Worm (Caenorhabditis elegans) whole organism, L4 larva: Measurements from ENCODE around the gene C04G6.11.

Source experiments
- F26F4.8 ChIP-seq: fragments of 200-800 bp; sonication (Bioruptor generic); conservative IDR thresholded peaks from 2 replicates; pipeline ENCODE4 v1.3.6; 2022; ENCODE audit warnings: missing genetic modification characterization, missing compliant biosample characterization
- F37D6.2 ChIP-seq: sonication (generic microtip); optimal IDR thresholded peaks from 2 replicates; lab custom pipeline; 2016; ENCODE audit warnings: mild to moderate bottlenecking, missing genetic modification characterization, missing compliant biosample characterization
- F44E2.7 ChIP-seq: fragments of 200-800 bp; sonication (Bioruptor generic); IDR thresholded peaks from 2 replicates; pipeline ENCODE4 v2.1.2; 2022; ENCODE audit warnings: missing genetic modification characterization, missing compliant biosample characterization
- R02D3.7 ChIP-seq: fragments of 150-350 bp; sonication (generic microtip); optimal IDR thresholded peaks from 3 replicates; lab custom pipeline; 2014; ENCODE audit warnings: missing biosample characterization, missing genetic modification characterization
- Y105C5A.15 ChIP-seq: fragments of 200-800 bp; sonication (Bioruptor generic); IDR thresholded peaks from 2 replicates; pipeline ENCODE4 v1.3.6; 2022; ENCODE audit warnings: missing genetic modification characterization, missing compliant biosample characterization
- aha-1 ChIP-seq: fragments of 150-350 bp; peaks from one replicate; lab custom pipeline; 2014; ENCODE audit warnings: missing biosample characterization, missing genetic modification characterization
- ceh-32 ChIP-seq: sonication (generic microtip); optimal IDR thresholded peaks from 2 replicates; lab custom pipeline; 2016; ENCODE audit warnings: mild to moderate bottlenecking, missing genetic modification characterization, missing compliant biosample characterization; ENCODE audit not compliant: poor library complexity
- ctbp-1 ChIP-seq: fragments of 200-800 bp; sonication (Bioruptor generic); IDR thresholded peaks from 2 replicates; pipeline ENCODE4 v1.3.6; 2022; ENCODE audit warnings: missing genetic modification reagents, missing genetic modification characterization, missing compliant biosample characterization
- daf-16 ChIP-seq, 3 experiments: sonication (generic microtip); optimal IDR thresholded peaks; 2 replicates each; lab custom pipeline; 2016 to 2017; ENCODE audit warnings: missing genetic modification characterization in 3 of 3, missing genetic modification reagents in 3 of 3, mild to moderate bottlenecking in 2 of 3, missing compliant biosample characterization in 2 of 3, missing biosample characterization in 1 of 3, moderate library complexity in 1 of 3
- daf-8 ChIP-seq: fragments of 200-800 bp; sonication (Bioruptor generic); IDR thresholded peaks from 2 replicates; pipeline ENCODE4 v1.3.6; 2022; ENCODE audit warnings: missing genetic modification characterization, missing compliant biosample characterization
- dmd-6 ChIP-seq: fragments of 200-800 bp; sonication (Bioruptor generic); IDR thresholded peaks from 2 replicates; pipeline ENCODE4 v1.3.6; 2022; ENCODE audit warnings: missing genetic modification reagents, missing genetic modification characterization, missing compliant biosample characterization
- dpl-1 ChIP-seq: fragments of 150-350 bp; optimal IDR thresholded peaks from 2 replicates; lab custom pipeline; 2014; ENCODE audit warnings: missing biosample characterization, missing genetic modification reagents, missing genetic modification characterization
- dve-1 ChIP-seq: sonication (generic microtip); optimal IDR thresholded peaks from 2 replicates; lab custom pipeline; 2017; ENCODE audit warnings: antibody characterized with exemption, mild to moderate bottlenecking, missing genetic modification characterization, missing compliant biosample characterization; ENCODE audit not compliant: insufficient read depth
- egl-27 ChIP-seq: sonication (generic microtip); optimal IDR thresholded peaks from 3 replicates; lab custom pipeline; 2017; ENCODE audit warnings: missing biosample characterization, missing genetic modification reagents, missing genetic modification characterization
- egl-43 ChIP-seq: fragments of 200-800 bp; sonication (Bioruptor generic); IDR thresholded peaks from 2 replicates; pipeline ENCODE4 v1.3.6; 2022; ENCODE audit warnings: missing genetic modification reagents, missing genetic modification characterization, missing compliant biosample characterization
- fkh-10 ChIP-seq: fragments of 150-350 bp; optimal IDR thresholded peaks from 2 replicates; lab custom pipeline; 2014; ENCODE audit warnings: missing biosample characterization, missing genetic modification reagents, missing genetic modification characterization
- fos-1 ChIP-seq: fragments of 150-350 bp; optimal IDR thresholded peaks from 2 replicates; lab custom pipeline; 2014; ENCODE audit warnings: missing biosample characterization, missing genetic modification characterization
- hlh-30 ChIP-seq: sonication (generic microtip); optimal IDR thresholded peaks from 2 replicates; lab custom pipeline; 2017; ENCODE audit warnings: antibody characterized with exemption, mild to moderate bottlenecking, missing genetic modification characterization, missing compliant biosample characterization; ENCODE audit not compliant: insufficient read depth
- lin-1 ChIP-seq: fragments of 200-800 bp; sonication (Bioruptor generic); IDR thresholded peaks from 2 replicates; pipeline ENCODE4 v1.3.6; 2022; ENCODE audit warnings: missing genetic modification reagents, missing genetic modification characterization, missing compliant biosample characterization
- lin-13 ChIP-seq: fragments of 150-350 bp; optimal IDR thresholded peaks from 2 replicates; lab custom pipeline; 2014; ENCODE audit warnings: missing biosample characterization, missing genetic modification reagents, missing genetic modification characterization
- lin-15B ChIP-seq: fragments of 150-350 bp; sonication (generic microtip); optimal IDR thresholded peaks from 3 replicates; lab custom pipeline; 2014; ENCODE audit warnings: missing biosample characterization, missing genetic modification characterization
- lin-29 ChIP-seq: fragments of 200-800 bp; sonication (Bioruptor generic); IDR thresholded peaks from 2 replicates; pipeline ENCODE4 v1.3.6; 2022; ENCODE audit warnings: missing genetic modification reagents, missing genetic modification characterization, missing compliant biosample characterization
- lin-38 ChIP-seq: fragments of 200-800 bp; sonication (Bioruptor generic); IDR thresholded peaks from 2 replicates; pipeline ENCODE4 v1.3.6; 2022; ENCODE audit warnings: missing genetic modification reagents, missing genetic modification characterization, missing compliant biosample characterization
- madf-5 ChIP-seq, 2 experiments: fragments of 200-800 bp; sonication (Bioruptor generic); IDR thresholded peaks; 2 replicates each; pipeline ENCODE4 v1.3.6; 2022; ENCODE audit warnings: missing compliant biosample characterization in 2 of 2, missing genetic modification characterization in 2 of 2
- madf-9 ChIP-seq: fragments of 200-800 bp; sonication (Bioruptor generic); conservative IDR thresholded peaks from 2 replicates; pipeline ENCODE4 v1.3.6; 2022; ENCODE audit warnings: missing genetic modification reagents, missing genetic modification characterization, missing compliant biosample characterization
- mdl-1 ChIP-seq, 2 experiments: fragments of 150-350 bp in 1 of 2; sonication (generic microtip) in 1 of 2; optimal IDR thresholded peaks; 2 replicates each; lab custom pipeline; 2014 to 2017; ENCODE audit warnings: missing biosample characterization in 2 of 2, missing genetic modification characterization in 2 of 2
- mdt-29 ChIP-seq: fragments of 200-800 bp; sonication (Bioruptor generic); IDR thresholded peaks from 2 replicates; pipeline ENCODE4 v1.3.6; 2022; ENCODE audit warnings: missing genetic modification reagents, missing genetic modification characterization, missing compliant biosample characterization
- mep-1 ChIP-seq: fragments of 150-350 bp; sonication (generic microtip); optimal IDR thresholded peaks from 3 replicates; lab custom pipeline; 2014; ENCODE audit warnings: missing biosample characterization, missing genetic modification characterization
- mes-2 ChIP-seq: sonication (generic microtip); optimal IDR thresholded peaks from 2 replicates; lab custom pipeline; 2016; ENCODE audit warnings: missing genotype, mild to moderate bottlenecking, missing genetic modification characterization, missing compliant biosample characterization; ENCODE audit not compliant: poor library complexity, severe bottlenecking
- nhr-111 ChIP-seq: fragments of 200-800 bp; sonication (Bioruptor generic); optimal IDR thresholded peaks from 2 replicates; lab custom pipeline; 2018; ENCODE audit warnings: mild to moderate bottlenecking, missing genetic modification characterization, missing compliant biosample characterization
- nhr-237 ChIP-seq: sonication (generic microtip); optimal IDR thresholded peaks from 2 replicates; lab custom pipeline; 2017; ENCODE audit warnings: missing biosample characterization, missing genetic modification characterization
- nhr-25 ChIP-seq: sonication (generic microtip); optimal IDR thresholded peaks from 2 replicates; lab custom pipeline; 2017; ENCODE audit warnings: missing genetic modification characterization, mild to moderate bottlenecking, missing compliant biosample characterization, antibody characterized with exemption, moderate library complexity, borderline replicate concordance; ENCODE audit not compliant: insufficient read depth
- nhr-28 ChIP-seq: fragments of 150-350 bp; optimal IDR thresholded peaks from 2 replicates; lab custom pipeline; 2014; ENCODE audit warnings: missing biosample characterization, missing genetic modification characterization
- nhr-48 ChIP-seq: sonication (generic microtip); optimal IDR thresholded peaks from 2 replicates; lab custom pipeline; 2016; ENCODE audit warnings: mild to moderate bottlenecking, missing genetic modification characterization, missing compliant biosample characterization
- pha-4 ChIP-seq, 2 experiments: fragments of 150-350 bp in 1 of 2; fragments of 200-800 bp in 1 of 2; sonication (Bioruptor generic) in 1 of 2; IDR thresholded peaks in 1 of 2; optimal IDR thresholded peaks in 1 of 2; 2 replicates each; pipeline versions ENCODE4 v1.3.6 to Lab custom; 2014 to 2022; ENCODE audit warnings: missing genetic modification characterization in 2 of 2, missing genetic modification reagents in 2 of 2, missing biosample characterization in 1 of 2, missing compliant biosample characterization in 1 of 2
- rbr-2 ChIP-seq: sonication (generic microtip); optimal IDR thresholded peaks from 2 replicates; lab custom pipeline; 2016; ENCODE audit warnings: missing genotype, missing genetic modification characterization, missing compliant biosample characterization
- saeg-2 ChIP-seq: fragments of 200-800 bp; sonication (Bioruptor generic); IDR thresholded peaks from 2 replicates; pipeline ENCODE4 v1.3.6; 2022; ENCODE audit warnings: missing genetic modification reagents, missing genetic modification characterization, missing compliant biosample characterization
- set-16 ChIP-seq: fragments of 200-800 bp; sonication (Bioruptor generic); IDR thresholded peaks from 2 replicates; pipeline ENCODE4 v1.3.6; 2022; ENCODE audit warnings: missing genetic modification reagents, missing genetic modification characterization, missing compliant biosample characterization
- tag-97 ChIP-seq: fragments of 200-800 bp; sonication (Bioruptor generic); IDR thresholded peaks from 2 replicates; pipeline ENCODE4 v1.3.6; 2022; ENCODE audit warnings: missing genetic modification characterization, missing compliant biosample characterization
- unc-39 ChIP-seq: sonication (generic microtip); optimal IDR thresholded peaks from 2 replicates; lab custom pipeline; 2017; ENCODE audit warnings: missing biosample characterization, missing genetic modification characterization
- unc-62 ChIP-seq, 3 experiments: fragments of 150-350 bp in 1 of 3; sonication (generic microtip); optimal IDR thresholded peaks in 2 of 3; peaks in 1 of 3; 1 replicate in 1 of 3; 2 replicates in 2 of 3; lab custom pipeline; 2014 to 2017; ENCODE audit warnings: missing biosample characterization in 3 of 3, missing genetic modification characterization in 3 of 3, missing genetic modification reagents in 3 of 3, missing genotype in 1 of 3
- zip-11 ChIP-seq: fragments of 200-800 bp; sonication (Bioruptor generic); IDR thresholded peaks from 2 replicates; pipeline ENCODE4 v1.3.6; 2022; ENCODE audit warnings: missing genetic modification characterization, missing compliant biosample characterization
- ztf-11 ChIP-seq: fragments of 150-350 bp; optimal IDR thresholded peaks from 2 replicates; lab custom pipeline; 2014; ENCODE audit warnings: missing biosample characterization, missing genetic modification characterization
- ztf-7 ChIP-seq: fragments of 150-350 bp; optimal IDR thresholded peaks from 2 replicates; lab custom pipeline; 2014; ENCODE audit warnings: missing biosample characterization, missing genetic modification characterization

C04G6.11 gene

ce11 chrII:5061794-5062368, 41.8 kb downstream of the C04G6.11 start, which contains the start of gene smc-5 (continued):
- TF ChIP-seq tag-97 (GFP tag; lab: Robert Waterston, UW) (no peak), unc-62 (GFP tag; optimal IDR thresholded peaks at IDR 0.05 in 1 of 2; lab: Kevin White, UChicago) (peak in 1 of 2 experiments; percentile 45), unc-62 (tag; optimal IDR thresholded peaks at IDR 0.05; lab: Kevin White, UChicago) (no peak), lin-15B (tag; lab: Kevin White, UChicago) (no peak), daf-16 (GFP tag; optimal IDR thresholded peaks at IDR 0.05; lab: Kevin White, UChicago) (no peak), daf-16 (tag; optimal IDR thresholded peaks at IDR 0.05; lab: Kevin White, UChicago) (peak; percentile 42), dpl-1 (GFP tag; lab: Kevin White, UChicago) (peak; percentile 84), unc-39 (tag; lab: Kevin White, UChicago) (no peak), fkh-10 (GFP tag; lab: Kevin White, UChicago) (no peak), lin-13 (GFP tag; lab: Kevin White, UChicago) (no peak), R02D3.7 (no peak), ztf-11 (tag; lab: Kevin White, UChicago) (no peak), F26F4.8 (GFP tag; lab: Robert Waterston, UW) (no peak), lin-38 (GFP tag; lab: Robert Waterston, UW) (peak; percentile 94), madf-9 (no peak), daf-8 (no peak), mdl-1 (tag; optimal IDR thresholded peaks at IDR 0.05; lab: Kevin White, UChicago) (no peak), nhr-111 (GFP tag; lab: Kevin White, UChicago) (no peak), madf-5 (GFP tag; IDR thresholded peaks at IDR 0.05; lab: Robert Waterston, UW) (no peak), ctbp-1 (GFP tag; lab: Robert Waterston, UW) (no peak), set-16 (GFP tag; lab: Robert Waterston, UW) (no peak), ztf-7 (tag; lab: Kevin White, UChicago) (no peak), hlh-30 (tag; lab: Kevin White, UChicago) (no peak), F44E2.7 (GFP tag; lab: Robert Waterston, UW) (no peak), nhr-237 (tag; lab: Kevin White, UChicago) (no peak), egl-43 (GFP tag; lab: Robert Waterston, UW) (no peak), saeg-2 (GFP tag; lab: Robert Waterston, UW) (no peak), aha-1 (tag; lab: Kevin White, UChicago) (peak; percentile 93), mep-1 (tag; lab: Kevin White, UChicago) (no peak), nhr-28 (tag; lab: Kevin White, UChicago) (peak; percentile 45), dve-1 (tag; lab: Kevin White, UChicago) (no peak), zip-11 (no peak), fos-1 (no peak), rbr-2 (peak; percentile 59), nhr-48 (tag; lab: Kevin White, UChicago) (no peak), lin-1 (GFP tag; lab: Robert Waterston, UW) (no peak), mdt-29 (GFP tag; lab: Robert Waterston, UW) (no peak), F37D6.2 (tag; lab: Kevin White, UChicago) (peak; percentile 11), Y105C5A.15 (GFP tag; lab: Robert Waterston, UW) (no peak), lin-29 (GFP tag; lab: Robert Waterston, UW) (no peak), egl-27 (tag; lab: Kevin White, UChicago) (no peak), mes-2 (tag; lab: Kevin White, UChicago) (peak; percentile 92), dmd-6 (GFP tag; lab: Robert Waterston, UW) (no peak), nhr-25 (peak; percentile 28), ceh-32 (tag; lab: Kevin White, UChicago) (no peak), pha-4 (GFP tag; IDR thresholded peaks at IDR 0.05; lab: Robert Waterston, UW) (no peak), pha-4 (tag; optimal IDR thresholded peaks at IDR 0.05; lab: Kevin White, UChicago) (peak; percentile 10)
